Worm (Caenorhabditis elegans) whole organism, young adult: ENCODE data around the gene sut-1.

ENCODE experiments used
- C06A6.2 ChIP-seq: fragments of 200-800 bp; sonication (Bioruptor generic); conservative IDR thresholded peaks from 2 replicates; pipeline ENCODE4 v1.3.6; 2022; ENCODE audit warnings: missing genetic modification characterization, missing compliant biosample characterization
- F23B12.7 ChIP-seq: sonication (generic microtip); optimal IDR thresholded peaks from 2 replicates; lab custom pipeline; 2017; ENCODE audit warnings: missing genetic modification characterization, mild to moderate bottlenecking, missing compliant biosample characterization, antibody characterized with exemption, moderate library complexity; ENCODE audit not compliant: insufficient read depth
- F39B2.1 ChIP-seq: fragments of 200-800 bp; sonication (Bioruptor generic); IDR thresholded peaks from 2 replicates; pipeline ENCODE4 v1.3.6; 2022; ENCODE audit warnings: missing genetic modification reagents, missing genetic modification characterization, missing compliant biosample characterization
- F52B5.7 ChIP-seq: sonication (generic microtip); optimal IDR thresholded peaks from 2 replicates; lab custom pipeline; 2016; ENCODE audit warnings: mild to moderate bottlenecking, missing genetic modification characterization, missing compliant biosample characterization
- F55B11.4 ChIP-seq: sonication (generic microtip); optimal IDR thresholded peaks from 2 replicates; lab custom pipeline; 2016; ENCODE audit warnings: missing compliant biosample characterization, missing genetic modification characterization, borderline replicate concordance; ENCODE audit not compliant: insufficient read depth
- F57C9.4 ChIP-seq: sonication (generic microtip); optimal IDR thresholded peaks from 2 replicates; lab custom pipeline; 2017; ENCODE audit warnings: mild to moderate bottlenecking, missing genetic modification characterization, missing compliant biosample characterization
- K12H6.12 ChIP-seq: fragments of 200-800 bp; sonication (Bioruptor generic); optimal IDR thresholded peaks from 2 replicates; lab custom pipeline; 2018; ENCODE audit warnings: mild to moderate bottlenecking, missing genetic modification characterization, missing compliant biosample characterization
- Y53F4B.3 ChIP-seq: fragments of 200-800 bp; sonication (Bioruptor generic); IDR thresholded peaks from 2 replicates; pipeline ENCODE4 v1.3.6; 2022; ENCODE audit warnings: missing genetic modification reagents, missing genetic modification characterization, missing compliant biosample characterization
- Y53G8AR.9 ChIP-seq: fragments of 200-800 bp; sonication (Bioruptor generic); conservative IDR thresholded peaks from 2 replicates; pipeline ENCODE4 v1.3.6; 2022; ENCODE audit warnings: missing genetic modification reagents, missing genetic modification characterization, missing compliant biosample characterization
- aptf-3 ChIP-seq: fragments of 200-800 bp; sonication (Bioruptor generic); IDR thresholded peaks from 2 replicates; pipeline ENCODE4 v1.3.6; 2022; ENCODE audit warnings: missing genetic modification characterization, missing compliant biosample characterization
- atf-7 ChIP-seq: sonication (generic microtip); optimal IDR thresholded peaks from 2 replicates; lab custom pipeline; 2017; ENCODE audit warnings: mild to moderate bottlenecking, missing genetic modification characterization, missing compliant biosample characterization
- attf-6 ChIP-seq: fragments of 200-800 bp; sonication (Bioruptor generic); IDR thresholded peaks from 2 replicates; pipeline ENCODE4 v1.3.6; 2022; ENCODE audit warnings: missing genetic modification reagents, missing genetic modification characterization, missing compliant biosample characterization
- bed-1 ChIP-seq: fragments of 200-800 bp; sonication (Bioruptor generic); IDR thresholded peaks from 2 replicates; pipeline ENCODE4 v1.3.6; 2022; ENCODE audit warnings: missing genetic modification reagents, missing genetic modification characterization, missing compliant biosample characterization
- ccch-3 ChIP-seq: fragments of 200-800 bp; sonication (Bioruptor generic); optimal IDR thresholded peaks from 2 replicates; lab custom pipeline; 2018; ENCODE audit warnings: mild to moderate bottlenecking, missing genetic modification characterization, missing compliant biosample characterization
- cebp-1 ChIP-seq, 2 experiments: fragments of 200-800 bp in 1 of 2; sonication (Bioruptor generic) in 1 of 2; sonication (generic microtip) in 1 of 2; IDR thresholded peaks in 1 of 2; optimal IDR thresholded peaks in 1 of 2; 2 replicates each; pipeline versions ENCODE4 v1.3.6 to Lab custom; 2017 to 2022; ENCODE audit warnings: missing compliant biosample characterization in 2 of 2, missing genetic modification characterization in 2 of 2, mild to moderate bottlenecking in 1 of 2, missing genetic modification reagents in 1 of 2, moderate library complexity in 1 of 2
- ceh-40 ChIP-seq: fragments of 200-800 bp; sonication (Bioruptor generic); IDR thresholded peaks from 2 replicates; pipeline ENCODE4 v1.3.6; 2022; ENCODE audit warnings: missing genetic modification characterization, missing compliant biosample characterization
- ceh-91 ChIP-seq: fragments of 200-800 bp; sonication (Bioruptor generic); IDR thresholded peaks from 2 replicates; pipeline ENCODE4 v1.3.6; 2022; ENCODE audit warnings: missing genetic modification reagents, missing genetic modification characterization, missing compliant biosample characterization
- die-1 ChIP-seq: sonication (generic microtip); optimal IDR thresholded peaks from 2 replicates; lab custom pipeline; 2016; ENCODE audit warnings: missing genotype, mild to moderate bottlenecking, missing genetic modification characterization, missing compliant biosample characterization
- dox-1 ChIP-seq: fragments of 200-800 bp; sonication (Bioruptor generic); IDR thresholded peaks from 2 replicates; pipeline ENCODE4 v1.3.6; 2022; ENCODE audit warnings: missing genetic modification reagents, missing genetic modification characterization, missing compliant biosample characterization
- dpff-1 ChIP-seq: sonication (generic microtip); optimal IDR thresholded peaks from 2 replicates; lab custom pipeline; 2017; ENCODE audit warnings: mild to moderate bottlenecking, missing genetic modification characterization, missing compliant biosample characterization
- dpl-1 ChIP-seq: fragments of 150-350 bp; optimal IDR thresholded peaks from 2 replicates; lab custom pipeline; 2014; ENCODE audit warnings: missing biosample characterization, missing genetic modification reagents, missing genetic modification characterization
- egl-44 ChIP-seq: fragments of 200-800 bp; sonication (Bioruptor generic); IDR thresholded peaks from 2 replicates; pipeline ENCODE4 v1.3.6; 2022; ENCODE audit warnings: missing genetic modification reagents, missing genetic modification characterization, missing compliant biosample characterization
- ets-4 ChIP-seq: fragments of 200-800 bp; sonication (Bioruptor generic); optimal IDR thresholded peaks from 2 replicates; lab custom pipeline; 2018; ENCODE audit warnings: mild to moderate bottlenecking, missing genetic modification characterization, missing compliant biosample characterization
- gei-17 ChIP-seq: fragments of 200-800 bp; sonication (Bioruptor generic); optimal IDR thresholded peaks from 2 replicates; lab custom pipeline; 2018; ENCODE audit warnings: mild to moderate bottlenecking, missing genetic modification characterization, missing compliant biosample characterization
- him-1 ChIP-seq: sonication (generic microtip); optimal IDR thresholded peaks from 2 replicates; lab custom pipeline; 2016; ENCODE audit warnings: missing genotype, missing genetic modification reagents, missing genetic modification characterization, missing compliant biosample characterization
- hlh-12 ChIP-seq: sonication (generic microtip); optimal IDR thresholded peaks from 2 replicates; lab custom pipeline; 2016; ENCODE audit warnings: missing genetic modification characterization, missing compliant biosample characterization
- hsf-1 ChIP-seq: fragments of 200-800 bp; sonication (Bioruptor generic); IDR thresholded peaks from 2 replicates; pipeline ENCODE4 v1.3.6; 2022; ENCODE audit warnings: missing genetic modification reagents, missing genetic modification characterization, missing compliant biosample characterization
- lsy-27 ChIP-seq: sonication (generic microtip); optimal IDR thresholded peaks from 2 replicates; lab custom pipeline; 2017; ENCODE audit warnings: missing genetic modification characterization, mild to moderate bottlenecking, missing compliant biosample characterization, antibody characterized with exemption, missing genotype, borderline replicate concordance; ENCODE audit not compliant: insufficient read depth
- madf-10 ChIP-seq: sonication (generic microtip); optimal IDR thresholded peaks from 2 replicates; lab custom pipeline; 2016; ENCODE audit warnings: mild to moderate bottlenecking, missing genetic modification characterization, missing compliant biosample characterization
- nfya-1 ChIP-seq: sonication (generic microtip); optimal IDR thresholded peaks from 2 replicates; lab custom pipeline; 2017; ENCODE audit warnings: antibody characterized with exemption, missing compliant biosample characterization, missing genetic modification characterization, borderline replicate concordance; ENCODE audit not compliant: insufficient read depth
- nhr-120 ChIP-seq: fragments of 200-800 bp; sonication (Bioruptor generic); IDR thresholded peaks from 2 replicates; pipeline ENCODE4 v1.3.6; 2022; ENCODE audit warnings: missing genetic modification characterization, missing compliant biosample characterization
- nhr-80 ChIP-seq: sonication (generic microtip); optimal IDR thresholded peaks from 2 replicates; lab custom pipeline; 2016; ENCODE audit warnings: missing genetic modification characterization, missing compliant biosample characterization
- pha-4 ChIP-seq: fragments of 150-350 bp; sonication (generic microtip); optimal IDR thresholded peaks from 2 replicates; lab custom pipeline; 2014; ENCODE audit warnings: missing biosample characterization, missing genetic modification reagents, missing genetic modification characterization
- rcor-1 ChIP-seq: fragments of 200-800 bp; sonication (Bioruptor generic); IDR thresholded peaks from 2 replicates; pipeline ENCODE4 v1.3.6; 2022; ENCODE audit warnings: missing genetic modification reagents, missing genetic modification characterization, missing compliant biosample characterization
- rpc-1 ChIP-seq, 2 experiments: fragments of 150-350 bp in 1 of 2; sonication (generic microtip) in 1 of 2; optimal IDR thresholded peaks; 2 replicates each; lab custom pipeline; 2014 to 2018; ENCODE audit warnings: missing biosample characterization in 1 of 2, missing genetic modification characterization in 1 of 2, missing genetic modification reagents in 1 of 2, missing genotype in 1 of 2
- sdz-38 ChIP-seq: sonication (generic microtip); optimal IDR thresholded peaks from 2 replicates; lab custom pipeline; 2016; ENCODE audit warnings: missing genotype, missing genetic modification characterization, missing compliant biosample characterization
- tbp1 ChIP-seq: fragments of 200-800 bp; sonication (Bioruptor generic); optimal IDR thresholded peaks from 2 replicates; lab custom pipeline; 2018; ENCODE audit warnings: mild to moderate bottlenecking, missing genetic modification characterization, missing compliant biosample characterization
- tlf-1 ChIP-seq: fragments of 200-800 bp; sonication (Bioruptor generic); optimal IDR thresholded peaks from 2 replicates; lab custom pipeline; 2018; ENCODE audit warnings: mild to moderate bottlenecking, missing genetic modification characterization, missing compliant biosample characterization
- unc-62 ChIP-seq: fragments of 150-350 bp; optimal IDR thresholded peaks from 2 replicates; lab custom pipeline; 2014; ENCODE audit warnings: missing biosample characterization, missing genetic modification reagents, missing genetic modification characterization
- ztf-18 ChIP-seq: sonication (generic microtip); optimal IDR thresholded peaks from 2 replicates; lab custom pipeline; 2016; ENCODE audit warnings: missing genotype, mild to moderate bottlenecking, missing genetic modification characterization, missing compliant biosample characterization
- ztf-22 ChIP-seq: fragments of 200-800 bp; sonication (Bioruptor generic); optimal IDR thresholded peaks from 2 replicates; lab custom pipeline; 2018; ENCODE audit warnings: mild to moderate bottlenecking, missing genetic modification characterization, moderate library complexity, missing compliant biosample characterization
- ztf-26 ChIP-seq: sonication (generic microtip); optimal IDR thresholded peaks from 2 replicates; lab custom pipeline; 2017; ENCODE audit warnings: missing genetic modification characterization, missing compliant biosample characterization
- ztf-3 ChIP-seq: fragments of 200-800 bp; sonication (Bioruptor generic); optimal IDR thresholded peaks from 2 replicates; lab custom pipeline; 2018; ENCODE audit warnings: mild to moderate bottlenecking, missing genetic modification characterization, missing compliant biosample characterization
- ztf-6 ChIP-seq: fragments of 200-800 bp; sonication (Bioruptor generic); IDR thresholded peaks from 2 replicates; pipeline ENCODE4 v1.3.6; 2022; ENCODE audit warnings: missing genetic modification reagents, missing genetic modification characterization, missing compliant biosample characterization

Gene sut-1

ce11 chrII:1104409-1104808, 18.7 kb downstream of the sut-1 start, which contains the start of gene T13B5.9:
TSS of gene T13B5.9 (minus strand) at chrII:1104509.
- TF ChIP-seq dpl-1 (GFP tag; lab: Kevin White, UChicago), result no peak
- no peak for TF ChIP-seq bed-1 (GFP tag; lab: Robert Waterston, UW)
- TF ChIP-seq gei-17 (GFP tag; lab: Kevin White, UChicago), result no peak
- no peak for TF ChIP-seq ccch-3 (GFP tag; lab: Kevin White, UChicago)
- TF ChIP-seq lsy-27, result no peak
- no peak for TF ChIP-seq ceh-40
- no peak for TF ChIP-seq dpff-1
- TF ChIP-seq ztf-6 (GFP tag; lab: Robert Waterston, UW), result no peak
- TF ChIP-seq K12H6.12, result no peak
- no peak for TF ChIP-seq ztf-3 (GFP tag; lab: Kevin White, UChicago)

ce11 chrII:1103484-1104100, 19.5 kb downstream of the sut-1 start:
- TF ChIP-seq ztf-26 (tag; lab: Kevin White, UChicago), result no peak
- no peak for TF ChIP-seq hsf-1
- TF ChIP-seq tbp1, result peak; percentile 65
- peak; percentile 68 for TF ChIP-seq pha-4 (tag; lab: Kevin White, UChicago)
- no peak for TF ChIP-seq F23B12.7
- no peak for TF ChIP-seq madf-10 (tag; lab: Kevin White, UChicago)
- TF ChIP-seq cebp-1 (GFP tag; IDR thresholded peaks at IDR 0.05; lab: Robert Waterston, UW), result peak; percentile 27; the same call in 1 of the 2 replicates
- no peak for TF ChIP-seq cebp-1 (tag; optimal IDR thresholded peaks at IDR 0.05; lab: Kevin White, UChicago)
- TF ChIP-seq F39B2.1 (GFP tag; lab: Robert Waterston, UW), result no peak
- TF ChIP-seq gei-17 (GFP tag; lab: Kevin White, UChicago), result no peak
- TF ChIP-seq ets-4 (GFP tag; lab: Kevin White, UChicago), result peak; percentile 83
- TF ChIP-seq atf-7 (tag; lab: Kevin White, UChicago), result peak; percentile 69
- no peak for TF ChIP-seq tlf-1
- no peak for TF ChIP-seq F52B5.7
- TF ChIP-seq hlh-12 (tag; lab: Kevin White, UChicago), result no peak
- no peak for TF ChIP-seq Y53G8AR.9 (GFP tag; lab: Robert Waterston, UW)
- no peak for TF ChIP-seq F57C9.4 (tag; lab: Kevin White, UChicago)
- TF ChIP-seq unc-62 (GFP tag; lab: Kevin White, UChicago), result peak; percentile 55
- no peak for TF ChIP-seq C06A6.2 (GFP tag; lab: Robert Waterston, UW)
- TF ChIP-seq ceh-91 (GFP tag; lab: Robert Waterston, UW), result no peak
- TF ChIP-seq bed-1 (GFP tag; lab: Robert Waterston, UW), result no peak
- TF ChIP-seq aptf-3 (GFP tag; lab: Robert Waterston, UW), result no peak
- no peak for TF ChIP-seq F55B11.4 (tag; lab: Kevin White, UChicago)
- TF ChIP-seq nfya-1 (tag; lab: Kevin White, UChicago), result no peak
- TF ChIP-seq ztf-22 (GFP tag; lab: Kevin White, UChicago), result peak; percentile 65
- TF ChIP-seq rcor-1 (GFP tag; lab: Robert Waterston, UW), result no peak
- TF ChIP-seq ztf-18, result no peak
- TF ChIP-seq attf-6, result no peak
- TF ChIP-seq egl-44, result no peak
- TF ChIP-seq ztf-6 (GFP tag; lab: Robert Waterston, UW), result no peak
- no peak for TF ChIP-seq sdz-38 (tag; lab: Kevin White, UChicago)
- TF ChIP-seq dox-1 (GFP tag; lab: Robert Waterston, UW), result peak; percentile 54; the same call in 1 of the 2 replicates
- TF ChIP-seq Y53F4B.3 (GFP tag; lab: Robert Waterston, UW), result no peak
- no peak for TF ChIP-seq die-1
- no peak for TF ChIP-seq him-1
- peak; percentile 96 for TF ChIP-seq nhr-80 (tag; lab: Kevin White, UChicago)
- peak; percentile 13 for TF ChIP-seq rpc-1 (optimal IDR thresholded peaks at IDR 0.05; lab: Kevin White, UChicago)
- TF ChIP-seq rpc-1 (tag; optimal IDR thresholded peaks at IDR 0.05; lab: Kevin White, UChicago), result peak; percentile 57
- TF ChIP-seq nhr-120 (GFP tag; lab: Robert Waterston, UW), result no peak
